Worm (Caenorhabditis elegans) whole organism, L4 larva: ENCODE results near the gene F55E10.1.
A peak's percentile ranks its signal among the peaks of the same experiment; 100 is the strongest.

Source experiments
- D1046.2 ChIP-seq: fragments of 200-800 bp; sonication (Bioruptor generic); IDR thresholded peaks from 2 replicates; pipeline ENCODE4 v1.3.6; 2022; ENCODE audit warnings: missing genetic modification characterization, missing compliant biosample characterization
- F26F4.8 ChIP-seq: fragments of 200-800 bp; sonication (Bioruptor generic); conservative IDR thresholded peaks from 2 replicates; pipeline ENCODE4 v1.3.6; 2022; ENCODE audit warnings: missing genetic modification characterization, missing compliant biosample characterization
- F44E2.7 ChIP-seq: fragments of 200-800 bp; sonication (Bioruptor generic); IDR thresholded peaks from 2 replicates; pipeline ENCODE4 v2.1.2; 2022; ENCODE audit warnings: missing genetic modification characterization, missing compliant biosample characterization
- F49E8.2 ChIP-seq: sonication (generic microtip); optimal IDR thresholded peaks from 2 replicates; lab custom pipeline; 2016; ENCODE audit warnings: missing compliant biosample characterization, mild to moderate bottlenecking, missing genetic modification characterization, borderline replicate concordance
- T20F7.1 ChIP-seq: fragments of 200-800 bp; sonication (Bioruptor generic); optimal IDR thresholded peaks from 2 replicates; lab custom pipeline; 2018; ENCODE audit warnings: mild to moderate bottlenecking, missing genetic modification characterization, missing compliant biosample characterization
- T26A8.4 ChIP-seq: fragments of 200-800 bp; sonication (Bioruptor generic); IDR thresholded peaks from 2 replicates; pipeline ENCODE4 v1.3.6; 2022; ENCODE audit warnings: missing genetic modification characterization, missing compliant biosample characterization
- Y105C5A.15 ChIP-seq: fragments of 200-800 bp; sonication (Bioruptor generic); IDR thresholded peaks from 2 replicates; pipeline ENCODE4 v1.3.6; 2022; ENCODE audit warnings: missing genetic modification characterization, missing compliant biosample characterization
- Y5F2A.4 ChIP-seq: fragments of 200-800 bp; sonication (Bioruptor generic); optimal IDR thresholded peaks from 2 replicates; lab custom pipeline; 2018; ENCODE audit warnings: mild to moderate bottlenecking, missing genetic modification characterization, missing compliant biosample characterization
- ZK337.2 ChIP-seq: fragments of 200-800 bp; sonication (Bioruptor generic); IDR thresholded peaks from 2 replicates; pipeline ENCODE4 v1.3.6; 2022; ENCODE audit warnings: missing genetic modification reagents, missing genetic modification characterization, missing compliant biosample characterization
- arid-1 ChIP-seq: fragments of 200-800 bp; sonication (Bioruptor generic); conservative IDR thresholded peaks from 2 replicates; pipeline ENCODE4 v1.3.6; 2022; ENCODE audit warnings: missing genetic modification reagents, missing genetic modification characterization, missing compliant biosample characterization
- daf-16 ChIP-seq, 3 experiments: sonication (generic microtip); optimal IDR thresholded peaks; 2 replicates each; lab custom pipeline; 2016 to 2017; ENCODE audit warnings: missing genetic modification characterization in 3 of 3, missing genetic modification reagents in 3 of 3, mild to moderate bottlenecking in 2 of 3, missing compliant biosample characterization in 2 of 3, missing biosample characterization in 1 of 3, moderate library complexity in 1 of 3
- daf-19 ChIP-seq: fragments of 200-800 bp; sonication (Bioruptor generic); conservative IDR thresholded peaks from 2 replicates; pipeline ENCODE4 v1.3.6; 2022; ENCODE audit warnings: missing genetic modification characterization, missing compliant biosample characterization
- dmd-6 ChIP-seq: fragments of 200-800 bp; sonication (Bioruptor generic); IDR thresholded peaks from 2 replicates; pipeline ENCODE4 v1.3.6; 2022; ENCODE audit warnings: missing genetic modification reagents, missing genetic modification characterization, missing compliant biosample characterization
- dmd-8 ChIP-seq: fragments of 200-800 bp; sonication (Bioruptor generic); IDR thresholded peaks from 2 replicates; pipeline ENCODE4 v1.3.6; 2022; ENCODE audit warnings: missing genetic modification characterization, missing compliant biosample characterization
- duxl-1 ChIP-seq: sonication (generic microtip); optimal IDR thresholded peaks from 2 replicates; lab custom pipeline; 2016; ENCODE audit warnings: mild to moderate bottlenecking, missing genetic modification characterization, moderate library complexity, missing compliant biosample characterization; ENCODE audit not compliant: poor library complexity
- dve-1 ChIP-seq: sonication (generic microtip); optimal IDR thresholded peaks from 2 replicates; lab custom pipeline; 2017; ENCODE audit warnings: antibody characterized with exemption, mild to moderate bottlenecking, missing genetic modification characterization, missing compliant biosample characterization; ENCODE audit not compliant: insufficient read depth
- gei-8 ChIP-seq: fragments of 200-800 bp; sonication (Bioruptor generic); optimal IDR thresholded peaks from 2 replicates; lab custom pipeline; 2018; ENCODE audit warnings: mild to moderate bottlenecking, missing genetic modification characterization, missing compliant biosample characterization
- hlh-11 ChIP-seq: fragments of 200-800 bp; sonication (Bioruptor generic); optimal IDR thresholded peaks from 2 replicates; lab custom pipeline; 2018; ENCODE audit warnings: mild to moderate bottlenecking, missing genetic modification characterization, missing compliant biosample characterization
- hlh-30 ChIP-seq: sonication (generic microtip); optimal IDR thresholded peaks from 2 replicates; lab custom pipeline; 2017; ENCODE audit warnings: antibody characterized with exemption, mild to moderate bottlenecking, missing genetic modification characterization, missing compliant biosample characterization; ENCODE audit not compliant: insufficient read depth
- lim-7 ChIP-seq: fragments of 200-800 bp; sonication (Bioruptor generic); IDR thresholded peaks from 2 replicates; pipeline ENCODE4 v1.3.6; 2022; ENCODE audit warnings: missing genetic modification characterization, missing compliant biosample characterization
- lin-38 ChIP-seq: fragments of 200-800 bp; sonication (Bioruptor generic); IDR thresholded peaks from 2 replicates; pipeline ENCODE4 v1.3.6; 2022; ENCODE audit warnings: missing genetic modification reagents, missing genetic modification characterization, missing compliant biosample characterization
- lin-39 ChIP-seq: fragments of 150-350 bp; optimal IDR thresholded peaks from 2 replicates; lab custom pipeline; 2014; ENCODE audit warnings: missing biosample characterization, missing genetic modification reagents, missing genetic modification characterization
- lsy-2 ChIP-seq, 2 experiments: fragments of 150-350 bp in 1 of 2; sonication (generic microtip) in 1 of 2; optimal IDR thresholded peaks; 2 replicates each; lab custom pipeline; 2014 to 2017; ENCODE audit warnings: missing biosample characterization in 2 of 2, missing genetic modification characterization in 2 of 2
- madf-9 ChIP-seq: fragments of 200-800 bp; sonication (Bioruptor generic); conservative IDR thresholded peaks from 2 replicates; pipeline ENCODE4 v1.3.6; 2022; ENCODE audit warnings: missing genetic modification reagents, missing genetic modification characterization, missing compliant biosample characterization
- mdt-29 ChIP-seq: fragments of 200-800 bp; sonication (Bioruptor generic); IDR thresholded peaks from 2 replicates; pipeline ENCODE4 v1.3.6; 2022; ENCODE audit warnings: missing genetic modification reagents, missing genetic modification characterization, missing compliant biosample characterization
- mep-1 ChIP-seq: fragments of 150-350 bp; sonication (generic microtip); optimal IDR thresholded peaks from 3 replicates; lab custom pipeline; 2014; ENCODE audit warnings: missing biosample characterization, missing genetic modification characterization
- nhr-102 ChIP-seq: sonication (generic microtip); optimal IDR thresholded peaks from 2 replicates; lab custom pipeline; 2016; ENCODE audit warnings: mild to moderate bottlenecking, missing genetic modification characterization, moderate library complexity, missing compliant biosample characterization
- nhr-111 ChIP-seq: fragments of 200-800 bp; sonication (Bioruptor generic); optimal IDR thresholded peaks from 2 replicates; lab custom pipeline; 2018; ENCODE audit warnings: mild to moderate bottlenecking, missing genetic modification characterization, missing compliant biosample characterization
- nhr-237 ChIP-seq: sonication (generic microtip); optimal IDR thresholded peaks from 2 replicates; lab custom pipeline; 2017; ENCODE audit warnings: missing biosample characterization, missing genetic modification characterization
- nhr-42 ChIP-seq: fragments of 200-800 bp; sonication (Bioruptor generic); IDR thresholded peaks from 2 replicates; pipeline ENCODE4 v1.3.6; 2022; ENCODE audit warnings: missing genetic modification characterization, missing compliant biosample characterization
- nhr-76 ChIP-seq: fragments of 150-350 bp; optimal IDR thresholded peaks from 2 replicates; lab custom pipeline; 2014; ENCODE audit warnings: missing biosample characterization, missing genetic modification characterization
- pha-4 ChIP-seq, 2 experiments: fragments of 150-350 bp in 1 of 2; fragments of 200-800 bp in 1 of 2; sonication (Bioruptor generic) in 1 of 2; IDR thresholded peaks in 1 of 2; optimal IDR thresholded peaks in 1 of 2; 2 replicates each; pipeline versions ENCODE4 v1.3.6 to Lab custom; 2014 to 2022; ENCODE audit warnings: missing genetic modification characterization in 2 of 2, missing genetic modification reagents in 2 of 2, missing biosample characterization in 1 of 2, missing compliant biosample characterization in 1 of 2
- pqm-1 ChIP-seq: sonication (generic microtip); optimal IDR thresholded peaks from 2 replicates; lab custom pipeline; 2017; ENCODE audit warnings: missing biosample characterization, missing genetic modification characterization
- skn-1 ChIP-seq: fragments of 150-350 bp; optimal IDR thresholded peaks from 2 replicates; lab custom pipeline; 2014; ENCODE audit warnings: missing biosample characterization, missing genetic modification characterization
- unc-130 ChIP-seq: sonication (generic microtip); optimal IDR thresholded peaks from 2 replicates; lab custom pipeline; 2016; ENCODE audit warnings: missing genetic modification reagents, missing genetic modification characterization, missing compliant biosample characterization
- unc-39 ChIP-seq: sonication (generic microtip); optimal IDR thresholded peaks from 2 replicates; lab custom pipeline; 2017; ENCODE audit warnings: missing biosample characterization, missing genetic modification characterization
- unc-62 ChIP-seq, 3 experiments: fragments of 150-350 bp in 1 of 3; sonication (generic microtip); optimal IDR thresholded peaks in 2 of 3; peaks in 1 of 3; 1 replicate in 1 of 3; 2 replicates in 2 of 3; lab custom pipeline; 2014 to 2017; ENCODE audit warnings: missing biosample characterization in 3 of 3, missing genetic modification characterization in 3 of 3, missing genetic modification reagents in 3 of 3, missing genotype in 1 of 3
- vab-7 ChIP-seq: fragments of 200-800 bp; sonication (Bioruptor generic); IDR thresholded peaks from 2 replicates; pipeline ENCODE4 v1.3.6; 2022; ENCODE audit warnings: missing genetic modification reagents, missing genetic modification characterization, missing compliant biosample characterization
- zfp-2 ChIP-seq: sonication (generic microtip); optimal IDR thresholded peaks from 2 replicates; lab custom pipeline; 2016; ENCODE audit warnings: mild to moderate bottlenecking, missing genetic modification characterization, missing compliant biosample characterization
- zfp-3 ChIP-seq: fragments of 200-800 bp; sonication (Bioruptor generic); conservative IDR thresholded peaks from 2 replicates; pipeline ENCODE4 v1.3.6; 2022; ENCODE audit warnings: missing genetic modification reagents, missing genetic modification characterization, missing compliant biosample characterization
- zip-11 ChIP-seq: fragments of 200-800 bp; sonication (Bioruptor generic); IDR thresholded peaks from 2 replicates; pipeline ENCODE4 v1.3.6; 2022; ENCODE audit warnings: missing genetic modification characterization, missing compliant biosample characterization
- zip-2 ChIP-seq: fragments of 150-350 bp; optimal IDR thresholded peaks from 2 replicates; lab custom pipeline; 2014; ENCODE audit warnings: missing biosample characterization, missing genetic modification characterization
- ztf-7 ChIP-seq: fragments of 150-350 bp; optimal IDR thresholded peaks from 2 replicates; lab custom pipeline; 2014; ENCODE audit warnings: missing biosample characterization, missing genetic modification characterization

The F55E10.1 gene

ce11 chrX:8381651-8382050 is 39.9 kb downstream of the F55E10.1 start (continued):
- TF ChIP-seq ZK337.2 (GFP tag; lab: Robert Waterston, UW): peak; percentile 79
- peak; percentile 24 for TF ChIP-seq nhr-111 (GFP tag; lab: Kevin White, UChicago)
- peak; percentile 2 to 49 for TF ChIP-seq daf-16 (GFP tag; optimal IDR thresholded peaks at IDR 0.05; lab: Kevin White, UChicago)
- peak; percentile 53 for TF ChIP-seq daf-16 (tag; optimal IDR thresholded peaks at IDR 0.05; lab: Kevin White, UChicago)
- no peak for TF ChIP-seq unc-39 (tag; lab: Kevin White, UChicago)
- peak in 1 of 2 experiments; percentile 27 for TF ChIP-seq lsy-2 (tag; optimal IDR thresholded peaks at IDR 0.05; lab: Kevin White, UChicago)
- TF ChIP-seq lin-39: no peak
- peak; percentile 87 for TF ChIP-seq F26F4.8 (GFP tag; lab: Robert Waterston, UW)
- TF ChIP-seq nhr-42 (GFP tag; lab: Robert Waterston, UW): 0 out of 2 replicates have a peak, but pooled peaks have one; percentile 10
- peak; percentile 22 for TF ChIP-seq hlh-11 (tag; lab: Kevin White, UChicago)
- TF ChIP-seq ztf-7 (tag; lab: Kevin White, UChicago): no peak
- TF ChIP-seq mep-1 (tag; lab: Kevin White, UChicago): peak; percentile 21
- TF ChIP-seq nhr-76 (tag; lab: Kevin White, UChicago): no peak
- 0 out of 2 replicates have a peak, but pooled peaks have one; percentile 75 for TF ChIP-seq dmd-8
- peak; percentile 30 for TF ChIP-seq hlh-30 (tag; lab: Kevin White, UChicago)
- peak; percentile 32 for TF ChIP-seq duxl-1 (tag; lab: Kevin White, UChicago)
- TF ChIP-seq D1046.2 (GFP tag; lab: Robert Waterston, UW): 0 out of 2 replicates have a peak, but pooled peaks have one; percentile 13
- TF ChIP-seq zfp-2 (tag; lab: Kevin White, UChicago): no peak
- TF ChIP-seq T26A8.4 (GFP tag; lab: Robert Waterston, UW): peak; percentile 46
- TF ChIP-seq T20F7.1: peak; percentile 17
- peak; percentile 70 for TF ChIP-seq lin-38 (GFP tag; lab: Robert Waterston, UW)
- TF ChIP-seq vab-7 (GFP tag; lab: Robert Waterston, UW): peak; percentile 77
- peak; percentile 57; the same call in 1 of the 2 replicates for TF ChIP-seq daf-19 (GFP tag; lab: Robert Waterston, UW)
- TF ChIP-seq nhr-237: no peak
- TF ChIP-seq F44E2.7 (GFP tag; lab: Robert Waterston, UW): peak; percentile 80; the same call in 1 of the 2 replicates
- TF ChIP-seq unc-62 (GFP tag; optimal IDR thresholded peaks at IDR 0.05 in 1 of 2; lab: Kevin White, UChicago): no peak
- no peak for TF ChIP-seq unc-62 (tag; optimal IDR thresholded peaks at IDR 0.05; lab: Kevin White, UChicago)
- TF ChIP-seq skn-1 (tag; lab: Kevin White, UChicago): no peak
- TF ChIP-seq mdt-29 (GFP tag; lab: Robert Waterston, UW): no peak
- TF ChIP-seq pha-4 (GFP tag; IDR thresholded peaks at IDR 0.05; lab: Robert Waterston, UW): peak; percentile 74; the same call in 1 of the 2 replicates
- TF ChIP-seq pha-4 (tag; optimal IDR thresholded peaks at IDR 0.05; lab: Kevin White, UChicago): no peak
- no peak for TF ChIP-seq zip-2 (tag; lab: Kevin White, UChicago)
- TF ChIP-seq Y105C5A.15 (GFP tag; lab: Robert Waterston, UW): peak; percentile 81; the same call in 1 of the 2 replicates
- TF ChIP-seq arid-1 (GFP tag; lab: Robert Waterston, UW): 0 out of 2 replicates have a peak, but pooled peaks have one; percentile 30
- TF ChIP-seq gei-8 (GFP tag; lab: Kevin White, UChicago): peak; percentile 29
- TF ChIP-seq nhr-102 (tag; lab: Kevin White, UChicago): peak; percentile 31
- TF ChIP-seq dve-1 (tag; lab: Kevin White, UChicago): peak; percentile 3
- peak; percentile 48 for TF ChIP-seq dmd-6 (GFP tag; lab: Robert Waterston, UW)
- 0 out of 2 replicates have a peak, but pooled peaks have one; percentile 24 for TF ChIP-seq zfp-3
- peak; percentile 22 for TF ChIP-seq F49E8.2
- no peak for TF ChIP-seq madf-9 (GFP tag; lab: Robert Waterston, UW)
- TF ChIP-seq pqm-1 (tag; lab: Kevin White, UChicago): no peak
- peak; percentile 3 for TF ChIP-seq unc-130
- no peak for TF ChIP-seq zip-11 (GFP tag; lab: Robert Waterston, UW)
- TF ChIP-seq Y5F2A.4 (GFP tag; lab: Kevin White, UChicago): peak; percentile 38
- TF ChIP-seq lim-7 (GFP tag; lab: Robert Waterston, UW): peak; percentile 84
